Worm (Caenorhabditis elegans): ENCODE data around the gene slc-5A12.

slc-5A12 gene

ce11 chrIV:11908733-11909132 lies 28.5 kb upstream of the slc-5A12 start:
- TF ChIP-seq rec-8 (tag; optimal IDR thresholded peaks at IDR 0.05), result no peak
- no peak for TF ChIP-seq zfh-2 (GFP tag; conservative IDR thresholded peaks at IDR 0.05)
- no peak for TF ChIP-seq bed-1 (GFP tag; IDR thresholded peaks at IDR 0.05)
- no peak for TF ChIP-seq mes-4 (tag; optimal IDR thresholded peaks at IDR 0.05)
- no peak for TF ChIP-seq rpc-1 (optimal IDR thresholded peaks at IDR 0.05)
- TF ChIP-seq rpc-1 (tag; optimal IDR thresholded peaks at IDR 0.05), result no peak

- TF ChIP-seq nhr-80 (tag; optimal IDR thresholded peaks at IDR 0.05) (peak; percentile 28), pha-4 (tag; optimal IDR thresholded peaks at IDR 0.05) (no peak)
These were observed 25.5 kb upstream of the slc-5A12 start, which contains the start of gene VZK822L.2 for ce11 chrIV:11911723-11912122. VZK822L.2 (plus strand) TSS chrIV:11912023.

ce11 chrIV:11913295-11913940 lies 23.8 kb upstream of the slc-5A12 start:
- TF ChIP-seq hmg-1.2 (GFP tag; IDR thresholded peaks at IDR 0.05) (peak; percentile 33; the same call in 1 of the 2 replicates), athp-1 (tag; optimal IDR thresholded peaks at IDR 0.05) (no peak), ekl-4 (GFP tag; IDR thresholded peaks at IDR 0.05) (peak; percentile 61), ceh-91 (GFP tag; IDR thresholded peaks at IDR 0.05) (no peak), aptf-3 (GFP tag; IDR thresholded peaks at IDR 0.05) (no peak), atf-7 (tag; optimal IDR thresholded peaks at IDR 0.05) (peak; percentile 78), F57C9.4 (tag; optimal IDR thresholded peaks at IDR 0.05) (no peak), bed-1 (GFP tag; IDR thresholded peaks at IDR 0.05) (no peak), madf-10 (tag; optimal IDR thresholded peaks at IDR 0.05) (no peak), Y53G8AR.9 (GFP tag; conservative IDR thresholded peaks at IDR 0.05) (peak; percentile 96), attf-5 (GFP tag; optimal IDR thresholded peaks at IDR 0.05) (no peak), cebp-1 (GFP tag; IDR thresholded peaks at IDR 0.05) (no peak; the same call in 1 of the 2 replicates), cebp-1 (tag; optimal IDR thresholded peaks at IDR 0.05) (peak; percentile 74), B0336.3 (GFP tag; IDR thresholded peaks at IDR 0.05) (peak; percentile 87), ama-1 (optimal IDR thresholded peaks at IDR 0.05) (no peak), ama-1 (GFP tag; optimal IDR thresholded peaks at IDR 0.05) (no peak), efl-1 (GFP tag; optimal IDR thresholded peaks at IDR 0.05) (no peak), madf-3 (GFP tag; IDR thresholded peaks at IDR 0.05) (0 out of 2 replicates have a peak, but pooled peaks have one; percentile 40), F23B12.7 (tag; optimal IDR thresholded peaks at IDR 0.05; ENCODE audit: insufficient read depth) (no peak), lag-1 (GFP tag; IDR thresholded peaks at IDR 0.05) (no peak), T26A5.8 (tag; optimal IDR thresholded peaks at IDR 0.05) (no peak), nhr-80 (tag; optimal IDR thresholded peaks at IDR 0.05) (peak; percentile 34), B0019.2 (GFP tag; conservative IDR thresholded peaks at IDR 0.05) (no peak), C17E4.6 (GFP tag; IDR thresholded peaks at IDR 0.05) (no peak), nhr-90 (tag; optimal IDR thresholded peaks at IDR 0.05) (peak; percentile 61), F49E8.2 (tag; optimal IDR thresholded peaks at IDR 0.05; ENCODE audit: insufficient read depth) (no peak), pbrm-1 (GFP tag; IDR thresholded peaks at IDR 0.05) (peak; percentile 37; the same call in 1 of the 2 replicates), K11D2.4 (GFP tag; IDR thresholded peaks at IDR 0.05) (peak; percentile 43; the same call in 1 of the 2 replicates), F10E7.11 (tag; optimal IDR thresholded peaks at IDR 0.05) (no peak), F57A8.1 (GFP tag; optimal IDR thresholded peaks at IDR 0.05) (no peak), D2030.7 (GFP tag; IDR thresholded peaks at IDR 0.05) (no peak), mxl-1 (tag; optimal IDR thresholded peaks at IDR 0.05) (no peak), akir-1 (GFP tag; optimal IDR thresholded peaks at IDR 0.05) (no peak), Y95B8A.8 (GFP tag; IDR thresholded peaks at IDR 0.05) (peak; percentile 21; the same call in 1 of the 2 replicates), pha-4 (tag; optimal IDR thresholded peaks at IDR 0.05) (no peak), tbp1 (GFP tag; optimal IDR thresholded peaks at IDR 0.05) (no peak), ccch-3 (GFP tag; optimal IDR thresholded peaks at IDR 0.05) (no peak), bed-2 (GFP tag; IDR thresholded peaks at IDR 0.05) (no peak), hsf-1 (GFP tag; IDR thresholded peaks at IDR 0.05) (peak; percentile 12; the same call in 1 of the 2 replicates), gei-17 (GFP tag; optimal IDR thresholded peaks at IDR 0.05) (peak; percentile 26)
